Worm (Caenorhabditis elegans): Measurements from ENCODE around the gene F10D7.4.

- TF ChIP-seq lsy-2 (tag; optimal IDR thresholded peaks at IDR 0.05) (no peak), nhr-12 (tag; optimal IDR thresholded peaks at IDR 0.05) (no peak), ceh-83 (GFP tag; optimal IDR thresholded peaks at IDR 0.05) (no peak), lin-32 (GFP tag; optimal IDR thresholded peaks at IDR 0.05) (no peak)
Observed at ce11 chrX:17413868-17414267, 32.0 kb upstream of the F10D7.4 start, which contains the start of gene crb-1.
